Fruit fly (Drosophila melanogaster) whole organism, wandering third instar larva: Measurements from ENCODE around the gene Hez.

Experiments used
- Abd-B ChIP-seq: fragments of >200 bp; optimal IDR thresholded peaks from 2 replicates; lab custom pipeline; 2017; ENCODE audit warnings: missing biosample characterization, missing genetic modification characterization
- CG9705 ChIP-seq: fragments of 200-800 bp; sonication (Bioruptor generic); optimal IDR thresholded peaks from 2 replicates; lab custom pipeline; 2018; ENCODE audit warnings: missing biosample characterization, mild to moderate bottlenecking, missing genetic modification characterization
- Dfd ChIP-seq: fragments of >200 bp; optimal IDR thresholded peaks from 2 replicates; lab custom pipeline; 2017; ENCODE audit warnings: missing biosample characterization, missing genetic modification characterization
- Dif ChIP-seq: fragments of 200-275, 200-300 bp; sonication (Bioruptor generic); optimal IDR thresholded peaks from 2 replicates; lab custom pipeline; 2018; ENCODE audit warnings: missing biosample characterization, missing genetic modification characterization; ENCODE audit not compliant: partially characterized antibody
- Hnf4 ChIP-seq: fragments of 200-800 bp; sonication (Bioruptor generic); optimal IDR thresholded peaks from 2 replicates; lab custom pipeline; 2016; ENCODE audit warnings: missing biosample characterization, mild to moderate bottlenecking, missing genetic modification characterization
- Hr78 ChIP-seq: fragments of >200 bp; optimal IDR thresholded peaks from 2 replicates; lab custom pipeline; 2017; ENCODE audit warnings: missing biosample characterization, missing genetic modification characterization
- OdsH ChIP-seq: fragments of 200-800 bp; sonication (Bioruptor generic); optimal IDR thresholded peaks from 2 replicates; lab custom pipeline; 2016; ENCODE audit warnings: missing biosample characterization, mild to moderate bottlenecking, missing genetic modification characterization
- Sp1 ChIP-seq: fragments of 200-800 bp; sonication (Bioruptor generic); optimal IDR thresholded peaks from 3 replicates; lab custom pipeline; 2019; ENCODE audit warnings: missing biosample characterization, mild to moderate bottlenecking, missing genetic modification characterization, moderate library complexity
- br ChIP-seq: fragments of 200-800 bp; sonication (Bioruptor generic); optimal IDR thresholded peaks from 2 replicates; lab custom pipeline; 2016; ENCODE audit warnings: missing biosample characterization, missing genetic modification characterization
- dmrt93B ChIP-seq: fragments of 200-800 bp; sonication (Bioruptor generic); optimal IDR thresholded peaks from 2 replicates; lab custom pipeline; 2018; ENCODE audit warnings: missing biosample characterization, mild to moderate bottlenecking, missing genetic modification characterization
- fru ChIP-seq: fragments of 200-800 bp; sonication (Bioruptor generic); optimal IDR thresholded peaks from 3 replicates; lab custom pipeline; 2016; ENCODE audit warnings: missing biosample characterization, mild to moderate bottlenecking, missing genetic modification characterization
- h ChIP-seq: fragments of 200-800 bp; sonication (Bioruptor generic); optimal IDR thresholded peaks from 3 replicates; lab custom pipeline; 2016; ENCODE audit warnings: missing biosample characterization, mild to moderate bottlenecking, missing genetic modification characterization
- pan ChIP-seq: fragments of >200 bp; optimal IDR thresholded peaks from 2 replicates; lab custom pipeline; 2017
- usp ChIP-seq: fragments of >200 bp; optimal IDR thresholded peaks from 2 replicates; lab custom pipeline; 2017; ENCODE audit warnings: missing biosample characterization, missing genetic modification characterization

DNA sequence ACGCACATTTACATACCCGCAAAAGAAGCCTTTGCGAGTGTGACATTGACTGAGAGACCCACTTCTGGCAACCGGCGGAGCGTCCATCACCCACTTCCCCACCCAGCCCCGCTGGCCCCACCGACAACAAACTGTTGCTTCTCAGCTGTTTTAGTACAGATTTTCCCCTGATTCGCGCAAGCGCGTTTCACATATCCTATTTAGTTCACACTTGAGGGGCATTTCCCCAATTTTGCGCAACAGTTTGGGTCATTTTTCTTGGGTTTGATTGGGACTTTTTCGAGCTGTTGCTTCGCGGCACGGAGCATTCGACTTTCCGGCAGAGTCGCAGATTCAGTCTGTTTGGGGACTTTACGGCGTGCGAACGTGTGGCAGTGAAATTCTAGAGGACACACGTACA, 32.6 kb upstream of the Hez start:
- TF ChIP-seq pan (no peak), br (GFP tag; lab: Kevin White, UChicago) (no peak), Sp1 (GFP tag; lab: Kevin White, UChicago) (no peak), Dfd (GFP tag; lab: Kevin White, UChicago) (no peak), fru (GFP tag; lab: Kevin White, UChicago) (no peak), Abd-B (no peak), OdsH (GFP tag; lab: Kevin White, UChicago) (no peak), h (no peak), Hnf4 (GFP tag; lab: Kevin White, UChicago) (no peak), dmrt93B (no peak), Dif (GFP tag; lab: Kevin White, UChicago) (no peak), usp (GFP tag; lab: Kevin White, UChicago) (no peak), CG9705 (GFP tag; lab: Kevin White, UChicago) (no peak), Hr78 (no peak)
